Worm (Caenorhabditis elegans): Measurements from ENCODE around the gene C06E2.9.

C06E2.9 gene

ce11 chrX:8874748-8875147 is 13.7 kb downstream of the C06E2.9 start, which contains the start of gene C06E2.1:
Gene C06E2.1, minus strand, starts transcription at chrX:8874848.
- TF ChIP-seq hmg-1.1 (GFP tag; IDR thresholded peaks at IDR 0.05): no peak
- TF ChIP-seq aha-1 (tag): no peak
- no peak for TF ChIP-seq nhr-42 (GFP tag; IDR thresholded peaks at IDR 0.05)
- TF ChIP-seq F37D6.2 (tag; optimal IDR thresholded peaks at IDR 0.05): no peak

ce11 chrX:8875867-8876266 is 14.8 kb downstream of the C06E2.9 start:
- TF ChIP-seq mxl-3 (GFP tag; optimal IDR thresholded peaks at IDR 0.05) (peak; percentile 47), ztf-7 (tag; optimal IDR thresholded peaks at IDR 0.05) (no peak), gei-8 (GFP tag; optimal IDR thresholded peaks at IDR 0.05) (no peak), daf-19 (GFP tag; conservative IDR thresholded peaks at IDR 0.05) (no peak), dpl-1 (GFP tag; optimal IDR thresholded peaks at IDR 0.05) (no peak), dmd-8 (GFP tag; IDR thresholded peaks at IDR 0.05) (no peak)

- TF ChIP-seq nhr-6 (tag; optimal IDR thresholded peaks at IDR 0.05) (peak; percentile 19), mep-1 (tag; optimal IDR thresholded peaks at IDR 0.05) (peak; percentile 3), daf-8 (GFP tag; IDR thresholded peaks at IDR 0.05) (no peak), daf-12 (tag; optimal IDR thresholded peaks at IDR 0.05) (no peak), daf-16 (GFP tag; optimal IDR thresholded peaks at IDR 0.05) (peak in 1 of 2 experiments; percentile 26), daf-16 (tag; optimal IDR thresholded peaks at IDR 0.05) (no peak), lim-7 (GFP tag; IDR thresholded peaks at IDR 0.05) (no peak), aha-1 (tag) (peak; percentile 40), F26F4.8 (GFP tag; conservative IDR thresholded peaks at IDR 0.05) (peak; percentile 60; the same call in 1 of the 2 replicates), hmg-1.1 (GFP tag; IDR thresholded peaks at IDR 0.05) (0 out of 2 replicates have a peak, but pooled peaks have one; percentile 39), pha-4 (GFP tag; IDR thresholded peaks at IDR 0.05) (peak; percentile 37; the same call in 1 of the 2 replicates), pha-4 (tag; optimal IDR thresholded peaks at IDR 0.05) (no peak), madf-5 (GFP tag; IDR thresholded peaks at IDR 0.05) (peak in 1 of 2 experiments; percentile 51; a peak in 1 of 4 replicates), snpc-1.2 (GFP tag; IDR thresholded peaks at IDR 0.05) (peak; percentile 67; the same call in 1 of the 2 replicates), hlh-30 (tag; optimal IDR thresholded peaks at IDR 0.05; ENCODE audit: insufficient read depth) (peak; percentile 45)
Observed at ce11 chrX:8877162-8877561, 16.1 kb downstream of the C06E2.9 start.

ce11 chrX:8878709-8879108 is 17.7 kb downstream of the C06E2.9 start:
- TF ChIP-seq hlh-11 (tag; optimal IDR thresholded peaks at IDR 0.05): no peak
- no peak for TF ChIP-seq F10B5.3 (tag; optimal IDR thresholded peaks at IDR 0.05)
- TF ChIP-seq tra-1 (GFP tag; IDR thresholded peaks at IDR 0.05): no peak
- no peak for TF ChIP-seq unc-130 (GFP tag; optimal IDR thresholded peaks at IDR 0.05)
- TF ChIP-seq mxl-2 (GFP tag; conservative IDR thresholded peaks at IDR 0.05): no peak
- no peak for TF ChIP-seq skn-1 (tag; optimal IDR thresholded peaks at IDR 0.05)
- TF ChIP-seq aha-1 (tag): no peak
- no peak for TF ChIP-seq mes-2 (tag; optimal IDR thresholded peaks at IDR 0.05; ENCODE audit: poor library complexity, severe bottlenecking)
- no peak for TF ChIP-seq dmd-8 (GFP tag; IDR thresholded peaks at IDR 0.05)
- TF ChIP-seq daf-19 (GFP tag; conservative IDR thresholded peaks at IDR 0.05): no peak
- no peak for TF ChIP-seq lin-13 (GFP tag; optimal IDR thresholded peaks at IDR 0.05)
- TF ChIP-seq egl-27 (tag; optimal IDR thresholded peaks at IDR 0.05): no peak

- TF ChIP-seq spr-3 (GFP tag; optimal IDR thresholded peaks at IDR 0.05) (no peak), ces-1 (GFP tag; optimal IDR thresholded peaks at IDR 0.05) (no peak), dmd-6 (GFP tag; IDR thresholded peaks at IDR 0.05) (no peak), unc-62 (GFP tag; optimal IDR thresholded peaks at IDR 0.05 in 1 of 2) (peak in 1 of 2 experiments; percentile 88), unc-62 (tag; optimal IDR thresholded peaks at IDR 0.05) (no peak), snpc-1.2 (GFP tag; IDR thresholded peaks at IDR 0.05) (no peak), mdl-1 (tag; optimal IDR thresholded peaks at IDR 0.05) (no peak)
Observed at ce11 chrX:8879349-8879748, 18.3 kb downstream of the C06E2.9 start, which contains the start of gene C06E2.2. Gene C06E2.2, plus strand, starts transcription at chrX:8879649.
